Fruit fly (Drosophila melanogaster): Measurements from ENCODE around the gene CG9676.

- TF ChIP-seq CTCF (optimal IDR thresholded peaks at IDR 0.05) (no peak), CG8478 (optimal IDR thresholded peaks at IDR 0.05) (no peak)
Observed at dm6 chrX:16706774-16707173, 6.8 kb upstream of the CG9676 start, which contains the start of gene CG9672.

Data from S2 (cell line).